Fruit fly (Drosophila melanogaster) whole organism, prepupa: ENCODE measurements around the gene CG15468.

Experiments
- Blimp-1 ChIP-seq: fragments of 200-800 bp; sonication (Bioruptor generic); optimal IDR thresholded peaks from 3 replicates; lab custom pipeline; 2017; ENCODE audit warnings: missing biosample characterization, missing genetic modification characterization, mild to moderate bottlenecking, moderate library complexity, missing genetic modification reagents
- CG10669 ChIP-seq: fragments of 200-800 bp; sonication (Bioruptor generic); optimal IDR thresholded peaks from 3 replicates; lab custom pipeline; 2018; ENCODE audit warnings: missing biosample characterization, mild to moderate bottlenecking, missing genetic modification characterization, moderate library complexity
- CG11762 ChIP-seq: fragments of 200-800 bp; sonication (Bioruptor generic); optimal IDR thresholded peaks from 3 replicates; lab custom pipeline; 2016; ENCODE audit warnings: missing biosample characterization, missing genetic modification characterization; ENCODE audit not compliant: insufficient read depth
- CG11902 ChIP-seq: fragments of 200-800 bp; sonication (Bioruptor generic); optimal IDR thresholded peaks from 3 replicates; lab custom pipeline; 2016; ENCODE audit warnings: missing biosample characterization, missing genetic modification characterization
- CG1621 ChIP-seq: fragments of 200-800 bp; sonication (Bioruptor generic); optimal IDR thresholded peaks from 3 replicates; lab custom pipeline; 2018; ENCODE audit warnings: missing biosample characterization, mild to moderate bottlenecking, missing genetic modification characterization
- CG32006 ChIP-seq: fragments of 200-800 bp; sonication (Bioruptor generic); optimal IDR thresholded peaks from 3 replicates; lab custom pipeline; 2017; ENCODE audit warnings: missing biosample characterization, mild to moderate bottlenecking, missing genetic modification characterization
- CG34406 ChIP-seq: fragments of 200-800 bp; sonication (Bioruptor generic); optimal IDR thresholded peaks from 3 replicates; lab custom pipeline; 2016; ENCODE audit warnings: missing biosample characterization, missing genetic modification characterization
- CG4318 ChIP-seq: fragments of 200-800 bp; sonication (Bioruptor generic); optimal IDR thresholded peaks from 3 replicates; lab custom pipeline; 2017; ENCODE audit warnings: missing biosample characterization, mild to moderate bottlenecking, missing genetic modification characterization
- CG6163 ChIP-seq: fragments of 200-800 bp; sonication (Bioruptor generic); IDR thresholded peaks from 3 replicates; pipeline ENCODE4 v1.3.6; 2022; ENCODE audit warnings: missing biosample characterization, missing genetic modification characterization
- CG6276 ChIP-seq: fragments of 200-800 bp; sonication (Bioruptor generic); optimal IDR thresholded peaks from 2 replicates; lab custom pipeline; 2017; ENCODE audit warnings: missing biosample characterization, mild to moderate bottlenecking, missing genetic modification characterization
- CG6792 ChIP-seq: fragments of 200-800 bp; sonication (Bioruptor generic); optimal IDR thresholded peaks from 3 replicates; lab custom pipeline; 2016; ENCODE audit warnings: missing biosample characterization, missing genetic modification characterization
- CG6854 ChIP-seq: fragments of 200-800 bp; sonication (Bioruptor generic); optimal IDR thresholded peaks from 2 replicates; lab custom pipeline; 2017; ENCODE audit warnings: missing biosample characterization, mild to moderate bottlenecking, missing genetic modification characterization
- CG7368 ChIP-seq: fragments of 200-800 bp; sonication (Bioruptor generic); optimal IDR thresholded peaks from 3 replicates; lab custom pipeline; 2016; ENCODE audit warnings: missing biosample characterization, missing genetic modification characterization
- CG8632 ChIP-seq: fragments of 200-800 bp; sonication (Bioruptor generic); optimal IDR thresholded peaks from 3 replicates; lab custom pipeline; 2016; ENCODE audit warnings: missing biosample characterization, missing genetic modification characterization
- Eip75B ChIP-seq: fragments of 200-800 bp; sonication (Bioruptor generic); optimal IDR thresholded peaks from 3 replicates; lab custom pipeline; 2016; ENCODE audit warnings: missing biosample characterization, missing genetic modification characterization
- Eip78C ChIP-seq: fragments of 200-800 bp; sonication (Bioruptor generic); peaks from one replicate; lab custom pipeline; 2016; ENCODE audit warnings: missing biosample characterization, missing genetic modification characterization
- Eip93F ChIP-seq: fragments of 200-800 bp; sonication (Bioruptor generic); optimal IDR thresholded peaks from 2 replicates; lab custom pipeline; 2016; ENCODE audit warnings: missing biosample characterization, mild to moderate bottlenecking, missing genetic modification characterization
- Ets21C ChIP-seq: fragments of 200-800 bp; sonication (Bioruptor generic); optimal IDR thresholded peaks from 3 replicates; lab custom pipeline; 2016; ENCODE audit warnings: missing biosample characterization, missing genetic modification characterization
- Hr39 ChIP-seq: fragments of 200-800 bp; sonication (Bioruptor generic); optimal IDR thresholded peaks from 2 replicates; lab custom pipeline; 2016; ENCODE audit warnings: missing biosample characterization, missing genetic modification characterization
- Hr4 ChIP-seq: fragments of 200-800 bp; sonication (Bioruptor generic); optimal IDR thresholded peaks from 3 replicates; lab custom pipeline; 2016; ENCODE audit warnings: missing biosample characterization, missing genetic modification characterization
- Lpt ChIP-seq: fragments of 200-800 bp; sonication (Bioruptor generic); optimal IDR thresholded peaks from 3 replicates; lab custom pipeline; 2016; ENCODE audit warnings: missing biosample characterization, missing genetic modification characterization
- Met ChIP-seq: fragments of 200-800 bp; sonication (Bioruptor generic); optimal IDR thresholded peaks from 3 replicates; lab custom pipeline; 2016; ENCODE audit warnings: missing biosample characterization, missing genetic modification characterization
- OdsH ChIP-seq: fragments of 200-800 bp; sonication (Bioruptor generic); optimal IDR thresholded peaks from 3 replicates; lab custom pipeline; 2016; ENCODE audit warnings: missing biosample characterization, missing genetic modification characterization
- Smox ChIP-seq: fragments of 200-800 bp; sonication (Bioruptor generic); optimal IDR thresholded peaks from 3 replicates; lab custom pipeline; 2016; ENCODE audit warnings: missing biosample characterization, missing genetic modification characterization
- Sox102F ChIP-seq: fragments of 200-800 bp; sonication (Bioruptor generic); optimal IDR thresholded peaks from 2 replicates; lab custom pipeline; 2016; ENCODE audit warnings: missing biosample characterization, mild to moderate bottlenecking, missing genetic modification characterization
- Sox14 ChIP-seq: fragments of 200-800 bp; sonication (Bioruptor generic); optimal IDR thresholded peaks from 3 replicates; lab custom pipeline; 2016; ENCODE audit warnings: missing biosample characterization, missing genetic modification characterization
- Sox15 ChIP-seq: fragments of 200-800 bp; sonication (Bioruptor generic); optimal IDR thresholded peaks from 3 replicates; lab custom pipeline; 2016; ENCODE audit warnings: missing biosample characterization, missing genetic modification characterization
- achi ChIP-seq: fragments of 200-800 bp; sonication (Bioruptor generic); optimal IDR thresholded peaks from 3 replicates; lab custom pipeline; 2016; ENCODE audit warnings: missing biosample characterization, missing genetic modification characterization
- acj6 ChIP-seq: fragments of 200-800 bp; sonication (Bioruptor generic); optimal IDR thresholded peaks from 3 replicates; lab custom pipeline; 2016; ENCODE audit warnings: missing biosample characterization, missing genetic modification characterization
- dac ChIP-seq: fragments of 200-800 bp; sonication (Bioruptor generic); optimal IDR thresholded peaks from 2 replicates; lab custom pipeline; 2017; ENCODE audit warnings: missing biosample characterization, mild to moderate bottlenecking, missing genetic modification characterization
- dsx ChIP-seq: fragments of 200-800 bp; optimal IDR thresholded peaks from 3 replicates; lab custom pipeline; 2019; ENCODE audit warnings: missing biosample characterization, mild to moderate bottlenecking, missing genetic modification characterization, moderate library complexity; ENCODE audit not compliant: poor library complexity, severe bottlenecking
- eg ChIP-seq: fragments of 200-800 bp; sonication (Bioruptor generic); IDR thresholded peaks from 3 replicates; pipeline ENCODE4 v1.3.6; 2022; ENCODE audit warnings: missing biosample characterization, missing genetic modification characterization
- esn ChIP-seq: fragments of 200-800 bp; sonication (Bioruptor generic); optimal IDR thresholded peaks from 2 replicates; lab custom pipeline; 2016; ENCODE audit warnings: missing biosample characterization, mild to moderate bottlenecking, missing genetic modification characterization, moderate library complexity
- fd59A ChIP-seq: fragments of 200-800 bp; sonication (Bioruptor generic); optimal IDR thresholded peaks from 2 replicates; lab custom pipeline; 2017; ENCODE audit warnings: missing biosample characterization, mild to moderate bottlenecking, missing genetic modification characterization, missing genetic modification reagents
- fd85E ChIP-seq: fragments of 200-800 bp; sonication (Bioruptor generic); optimal IDR thresholded peaks from 3 replicates; lab custom pipeline; 2016; ENCODE audit warnings: missing biosample characterization, missing genetic modification characterization
- lz ChIP-seq: fragments of 200-800 bp; sonication (Bioruptor generic); optimal IDR thresholded peaks from 3 replicates; lab custom pipeline; 2016; ENCODE audit warnings: missing biosample characterization, missing genetic modification characterization
- net ChIP-seq: fragments of 200-800 bp; sonication (Bioruptor generic); optimal IDR thresholded peaks from 3 replicates; lab custom pipeline; 2016; ENCODE audit warnings: missing biosample characterization, missing genetic modification characterization
- pdm3 ChIP-seq: fragments of 200-800 bp; sonication (Bioruptor generic); optimal IDR thresholded peaks from 3 replicates; lab custom pipeline; 2016; ENCODE audit warnings: missing biosample characterization, missing genetic modification characterization
- salr ChIP-seq, 2 experiments: fragments of 200-800 bp; sonication (Bioruptor generic); optimal IDR thresholded peaks; 3 replicates each; lab custom pipeline; 2016 to 2018; ENCODE audit warnings: missing biosample characterization in 2 of 2, missing genetic modification characterization in 2 of 2, mild to moderate bottlenecking in 1 of 2
- spab ChIP-seq: fragments of 200-800 bp; sonication (Bioruptor generic); optimal IDR thresholded peaks from 2 replicates; lab custom pipeline; 2017; ENCODE audit warnings: missing biosample characterization, mild to moderate bottlenecking, missing genetic modification characterization, missing genetic modification reagents
- ss ChIP-seq, 2 experiments: fragments of 200-800 bp; sonication (Bioruptor generic); optimal IDR thresholded peaks; 2 replicates in 1 of 2; 3 replicates in 1 of 2; lab custom pipeline; 2017 to 2018; ENCODE audit warnings: mild to moderate bottlenecking in 2 of 2, missing biosample characterization in 2 of 2, missing genetic modification characterization in 2 of 2, moderate library complexity in 1 of 2
- svp ChIP-seq: fragments of 200-800 bp; sonication (Bioruptor generic); peaks from one replicate; lab custom pipeline; 2016; ENCODE audit warnings: missing biosample characterization, missing genetic modification characterization
- topi ChIP-seq: fragments of 200-800 bp; sonication (Bioruptor generic); optimal IDR thresholded peaks from 3 replicates; lab custom pipeline; 2016; ENCODE audit warnings: missing biosample characterization, missing genetic modification characterization
- vri ChIP-seq: fragments of 200-800 bp; sonication (Bioruptor generic); optimal IDR thresholded peaks from 3 replicates; lab custom pipeline; 2016; ENCODE audit warnings: missing biosample characterization, mild to moderate bottlenecking, missing genetic modification characterization

The CG15468 gene

DNA sequence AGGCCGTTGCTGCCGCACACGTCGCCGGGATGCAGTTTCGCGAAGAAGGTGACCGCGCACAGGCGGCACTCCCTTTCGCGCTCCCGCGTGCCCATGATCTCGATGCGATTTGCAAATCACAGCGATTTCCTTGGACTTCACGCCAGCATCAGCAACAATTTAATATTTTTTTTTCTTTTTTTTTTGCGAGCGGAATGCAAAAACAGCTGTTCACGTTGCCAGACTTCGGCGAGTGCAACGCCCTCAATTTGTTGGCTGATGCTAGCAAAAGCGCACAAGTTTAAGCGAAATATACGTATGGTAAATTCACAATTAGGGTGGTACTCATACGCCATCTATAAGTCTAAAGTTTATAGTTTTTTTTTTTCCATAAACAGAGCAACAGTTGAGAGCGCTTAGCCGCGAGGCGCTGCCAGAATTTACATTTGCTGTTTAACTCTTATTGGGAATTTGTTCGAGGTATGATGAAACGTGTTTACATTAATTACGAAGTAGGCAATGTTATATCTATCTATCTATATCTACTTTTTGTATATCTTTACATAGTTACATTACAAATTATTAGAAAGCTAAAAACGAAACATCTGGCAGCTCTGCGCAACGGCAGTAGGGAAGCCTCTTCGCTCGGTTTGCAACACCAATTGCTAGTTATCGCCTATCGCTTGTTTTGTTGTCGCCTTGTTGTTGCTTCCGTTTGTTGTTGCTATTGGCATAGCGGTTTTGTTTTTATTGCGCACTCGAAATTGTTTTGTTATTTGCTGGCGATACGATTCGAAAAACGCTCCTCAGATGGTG is 42.5 kb downstream of the CG15468 start, which contains the start of the genes CG4041 and Hgsnat (continued):
- TF ChIP-seq CG6276 (GFP tag; lab: Kevin White, UChicago) (no peak), eg (GFP tag; lab: Robert Waterston, UW) (0 out of 3 replicates have a peak, but pooled peaks have one; percentile 3), topi (GFP tag; lab: Kevin White, UChicago) (peak; percentile 37), achi (peak; percentile 43), Eip75B (peak; percentile 33), CG7368 (no peak), salr (GFP tag; optimal IDR thresholded peaks at IDR 0.05; lab: Kevin White, UChicago) (no peak), esn (GFP tag; lab: Kevin White, UChicago) (peak; percentile 44), Lpt (GFP tag; lab: Kevin White, UChicago) (peak; percentile 19), acj6 (GFP tag; lab: Kevin White, UChicago) (peak; percentile 37), CG10669 (GFP tag; lab: Kevin White, UChicago) (peak; percentile 6), spab (GFP tag; lab: Kevin White, UChicago) (no peak), CG6163 (GFP tag; lab: Robert Waterston, UW) (peak; percentile 12; the same call in 2 of the 3 replicates), CG1621 (no peak), CG8632 (no peak), net (no peak), pdm3 (peak; percentile 48)

DNA sequence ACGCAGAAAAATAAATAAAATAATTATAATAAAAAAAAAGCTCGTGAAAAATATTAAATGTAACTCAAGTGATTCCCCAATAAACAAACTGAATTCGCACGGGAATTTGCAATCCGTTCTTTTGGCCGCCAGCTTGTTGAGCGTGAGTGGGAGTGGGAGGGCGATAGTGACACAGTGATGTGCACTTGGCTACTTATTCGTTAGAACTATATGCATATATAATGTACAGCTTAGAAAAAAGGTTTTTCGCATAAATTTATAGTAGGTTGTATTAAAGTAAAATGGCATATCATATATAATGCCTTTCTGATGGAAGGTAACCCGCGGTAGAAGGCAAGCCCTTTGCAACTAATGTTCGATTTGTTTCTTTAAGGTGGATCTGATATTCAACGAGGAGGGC is 48.6 kb downstream of the CG15468 start:
- TF ChIP-seq Eip78C (GFP tag; lab: Kevin White, UChicago) (peak; percentile 62), CG6792 (GFP tag; lab: Kevin White, UChicago) (no peak), eg (GFP tag; lab: Robert Waterston, UW) (0 out of 3 replicates have a peak, but pooled peaks have one; percentile 6)

DNA sequence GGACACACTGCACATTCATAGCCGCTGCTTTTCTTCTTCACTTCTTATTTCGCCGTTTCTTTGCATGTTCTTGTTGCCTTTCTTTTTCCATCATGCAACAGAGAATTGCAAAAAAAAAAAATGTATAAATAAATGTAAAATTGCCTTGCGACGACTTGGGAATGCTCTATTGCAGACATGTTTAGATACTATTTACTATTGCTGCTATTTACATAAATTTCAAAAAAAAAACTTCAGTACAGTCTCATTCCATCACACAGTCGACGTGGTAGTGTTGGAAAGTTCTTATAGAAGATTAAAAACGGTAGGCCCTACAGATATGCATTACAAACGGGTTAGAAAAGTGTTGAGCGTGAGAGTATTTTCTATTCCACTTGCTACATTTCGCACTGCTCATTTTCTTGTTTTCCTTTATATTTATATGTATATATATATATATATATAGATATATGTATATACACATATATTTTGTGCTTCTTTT is 49.1 kb downstream of the CG15468 start:
- TF ChIP-seq Sox15 (GFP tag; lab: Kevin White, UChicago) (peak; percentile 48), Smox (peak; percentile 74), dac (GFP tag; lab: Kevin White, UChicago) (peak; percentile 69), lz (GFP tag; lab: Kevin White, UChicago) (peak; percentile 62), CG11902 (GFP tag; lab: Kevin White, UChicago) (peak; percentile 35), ss (GFP tag; optimal IDR thresholded peaks at IDR 0.05; lab: Kevin White, UChicago) (peak; percentile 94 to 96), salr (GFP tag; optimal IDR thresholded peaks at IDR 0.05; lab: Kevin White, UChicago) (peak; percentile 51 to 87), fd85E (GFP tag; lab: Kevin White, UChicago) (no peak), CG6854 (peak; percentile 72), Eip93F (GFP tag; lab: Kevin White, UChicago) (peak; percentile 49), Hr4 (GFP tag; lab: Kevin White, UChicago) (peak; percentile 73), CG4318 (GFP tag; lab: Kevin White, UChicago) (peak; percentile 63), Sox102F (GFP tag; lab: Kevin White, UChicago) (peak; percentile 67), CG6792 (GFP tag; lab: Kevin White, UChicago) (peak; percentile 79), Sox14 (GFP tag; lab: Kevin White, UChicago) (peak; percentile 83), Hr39 (GFP tag; lab: Kevin White, UChicago) (peak; percentile 65), Lpt (GFP tag; lab: Kevin White, UChicago) (peak; percentile 82), achi (peak; percentile 76), net (peak; percentile 73), esn (GFP tag; lab: Kevin White, UChicago) (peak; percentile 80), Met (GFP tag; lab: Kevin White, UChicago) (peak; percentile 79), CG6163 (GFP tag; lab: Robert Waterston, UW) (peak; percentile 83), eg (GFP tag; lab: Robert Waterston, UW) (peak; percentile 52), Blimp-1 (GFP tag; lab: Kevin White, UChicago) (peak; percentile 41), CG11762 (GFP tag; lab: Kevin White, UChicago) (peak; percentile 64), svp (GFP tag; lab: Kevin White, UChicago) (peak; percentile 86), dsx (GFP tag; lab: Kevin White, UChicago) (peak; percentile 78), CG6276 (GFP tag; lab: Kevin White, UChicago) (peak; percentile 87), vri (GFP tag; lab: Kevin White, UChicago) (peak; percentile 36), CG8632 (peak; percentile 81), Eip75B (peak; percentile 77), Ets21C (GFP tag; lab: Kevin White, UChicago) (peak; percentile 58), CG32006 (peak; percentile 91), CG34406 (GFP tag; lab: Kevin White, UChicago) (peak; percentile 76), fd59A (GFP tag; lab: Kevin White, UChicago) (peak; percentile 64), OdsH (GFP tag; lab: Kevin White, UChicago) (peak; percentile 71)
